In genomic region chr3R:13665992-13666391, dm6 we compare ENCODE assay signal across 2 fruit fly cellular contexts.
TF ChIP-seq lines count a peak whose summit lies in the region.

No protein-coding gene starts in this region.

- no peak for TF ChIP-seq CTCF in whole organism, embryonic (GFP tag; optimal IDR thresholded peaks at IDR 0.05; lab: Kevin White, UChicago)

TF ChIP-seq in whole organism, adult, 20 proteins besides CTCF, POLR2A, EP300 and RAD21:
- TF ChIP-seq CG12768 (GFP tag; optimal IDR thresholded peaks at IDR 0.05; lab: Kevin White, UChicago) (peak; percentile 81), Clk (GFP tag; optimal IDR thresholded peaks at IDR 0.05; lab: Kevin White, UChicago) (no peak), kay (GFP tag; lab: Kevin White, UChicago; ENCODE audit: borderline replicate concordance) (peak; percentile 30)

TF ChIP-seq in whole organism, embryonic, 481 proteins besides CTCF, POLR2A, EP300 and RAD21:
- TF ChIP-seq Ets65A (GFP tag; lab: Kevin White, UChicago) (peak; percentile 53), tap (tag; optimal IDR thresholded peaks at IDR 0.05; lab: Kevin White, UChicago) (no peak), phol (tag; optimal IDR thresholded peaks at IDR 0.05; lab: Kevin White, UChicago) (no peak), Med (GFP tag; lab: Kevin White, UChicago) (peak; percentile 43)

Comparison
In these comparisons a context has a peak if more than half of its experiments do, and no peak if none do; other contexts are left out.
1. Of the 1 proteins assayed by ChIP-seq in both whole organism, embryonic and whole organism, adult: peak only in whole organism, embryonic: none; only in whole organism, adult: kay; in both: none; in neither: 0.